Worm (Caenorhabditis elegans) whole organism, L4/young adult: ENCODE data around the gene rab-35.

Experiments
- W03F9.2 ChIP-seq: fragments of 150-350 bp; optimal IDR thresholded peaks from 2 replicates; lab custom pipeline; 2014; ENCODE audit warnings: missing biosample characterization, missing genetic modification characterization
- dao-5 ChIP-seq: sonication (generic microtip); optimal IDR thresholded peaks from 2 replicates; lab custom pipeline; 2016; ENCODE audit warnings: missing genotype, missing genetic modification characterization, moderate library complexity, missing compliant biosample characterization
- him-1 ChIP-seq: sonication (generic microtip); optimal IDR thresholded peaks from 2 replicates; lab custom pipeline; 2016; ENCODE audit warnings: missing genotype, missing genetic modification reagents, missing genetic modification characterization, missing compliant biosample characterization

ce11 chrIII:11267372-11267771 lies 44.0 kb downstream of the rab-35 start:
- no peak for TF ChIP-seq W03F9.2 (tag; lab: Kevin White, UChicago)
- TF ChIP-seq him-1 (tag; lab: Kevin White, UChicago): no peak
- no peak for TF ChIP-seq dao-5 (tag; lab: Kevin White, UChicago)
